Worm (Caenorhabditis elegans): ENCODE results near the gene mam-3.
A peak's percentile ranks its signal among the peaks of the same experiment; 100 is the strongest.
"Not testable (repeated sequence)": the region's sequence is repeated elsewhere in the genome, so short reads cannot be mapped to it uniquely, and the experiment has no call there.

Gene mam-3

ce11 chrIV:13464620-13465019 is 19.4 kb upstream of the mam-3 start:
- TF ChIP-seq flt-1 (GFP tag; IDR thresholded peaks at IDR 0.05) = 0 out of 2 replicates have a peak, but pooled peaks have one; percentile 5

DNA sequence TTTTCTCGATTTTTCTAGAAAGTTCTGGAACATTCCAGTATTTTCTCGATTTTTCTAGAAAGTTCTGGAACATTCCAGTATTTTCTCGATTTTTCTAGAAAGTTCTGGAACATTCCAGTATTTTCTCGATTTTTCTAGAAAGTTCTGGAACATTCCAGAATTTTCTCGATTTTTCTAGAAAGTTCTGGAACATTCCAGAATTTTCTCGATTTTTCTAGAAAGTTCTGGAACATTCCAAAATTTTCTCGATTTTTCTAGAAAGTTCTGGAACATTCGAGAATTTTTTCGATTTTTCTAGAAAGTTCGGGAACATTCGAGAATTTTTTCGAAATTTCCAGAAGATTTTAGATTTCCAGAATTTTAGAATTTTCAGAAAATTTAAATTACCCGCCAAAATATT is 18.7 kb upstream of the mam-3 start:
- TF ChIP-seq ref-1 (GFP tag; conservative IDR thresholded peaks at IDR 0.05) = peak; percentile 50; the same call in 1 of the 2 replicates
- peak; percentile 89 for TF ChIP-seq flt-1 (GFP tag; IDR thresholded peaks at IDR 0.05)

- TF ChIP-seq med-1 (GFP tag; optimal IDR thresholded peaks at IDR 0.05; ENCODE audit: insufficient read depth) = no peak
- TF ChIP-seq ref-1 (GFP tag; conservative IDR thresholded peaks at IDR 0.05) = no peak
- TF ChIP-seq tab-1 (GFP tag; IDR thresholded peaks at IDR 0.05) = no peak
- TF ChIP-seq T22C8.4 (GFP tag; IDR thresholded peaks at IDR 0.05) = no peak
- TF ChIP-seq ztf-23 (GFP tag; IDR thresholded peaks at IDR 0.05) = no peak
- TF ChIP-seq cog-1 (tag; optimal IDR thresholded peaks at IDR 0.05) = no peak
- TF ChIP-seq ztf-29 (GFP tag; IDR thresholded peaks at IDR 0.05) = no peak
- no peak for TF ChIP-seq klf-2 (GFP tag; conservative IDR thresholded peaks at IDR 0.05)
- no peak for TF ChIP-seq flt-1 (GFP tag; IDR thresholded peaks at IDR 0.05)
Measured at ce11 chrIV:13460876-13461275, 15.7 kb upstream of the mam-3 start, which contains the start of gene Y38H8A.12. Gene Y38H8A.12, minus strand, starts transcription at chrIV:13460976.

DNA sequence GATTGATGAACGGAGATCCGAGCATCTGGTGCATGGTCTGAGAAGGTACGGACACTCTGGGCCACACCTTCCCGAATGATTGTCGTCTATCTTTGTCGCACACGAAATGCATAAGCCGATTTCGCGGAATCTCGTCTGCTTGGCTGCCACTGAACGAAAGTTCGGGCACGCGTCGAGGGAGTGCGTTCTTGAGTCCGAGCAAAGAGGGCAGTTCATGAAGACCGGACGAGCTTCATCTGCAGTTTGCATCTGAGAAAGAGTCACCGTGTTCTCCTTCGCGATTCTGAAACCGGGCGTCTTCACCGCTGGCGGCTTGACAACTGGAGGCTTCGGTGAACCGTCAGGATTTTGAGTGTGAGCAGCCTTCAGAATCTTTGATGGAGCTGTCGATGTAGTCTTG is 13.1 kb upstream of the mam-3 start:
- TF ChIP-seq T22C8.4 (GFP tag; IDR thresholded peaks at IDR 0.05) (no peak), klf-2 (GFP tag; conservative IDR thresholded peaks at IDR 0.05) (no peak), flt-1 (GFP tag; IDR thresholded peaks at IDR 0.05) (no peak), tab-1 (GFP tag; IDR thresholded peaks at IDR 0.05) (no peak), ref-1 (GFP tag; conservative IDR thresholded peaks at IDR 0.05) (no peak), med-1 (GFP tag; optimal IDR thresholded peaks at IDR 0.05; ENCODE audit: insufficient read depth) (no peak), ztf-23 (GFP tag; IDR thresholded peaks at IDR 0.05) (no peak), ztf-29 (GFP tag; IDR thresholded peaks at IDR 0.05) (no peak), cog-1 (tag; optimal IDR thresholded peaks at IDR 0.05) (no peak)

DNA sequence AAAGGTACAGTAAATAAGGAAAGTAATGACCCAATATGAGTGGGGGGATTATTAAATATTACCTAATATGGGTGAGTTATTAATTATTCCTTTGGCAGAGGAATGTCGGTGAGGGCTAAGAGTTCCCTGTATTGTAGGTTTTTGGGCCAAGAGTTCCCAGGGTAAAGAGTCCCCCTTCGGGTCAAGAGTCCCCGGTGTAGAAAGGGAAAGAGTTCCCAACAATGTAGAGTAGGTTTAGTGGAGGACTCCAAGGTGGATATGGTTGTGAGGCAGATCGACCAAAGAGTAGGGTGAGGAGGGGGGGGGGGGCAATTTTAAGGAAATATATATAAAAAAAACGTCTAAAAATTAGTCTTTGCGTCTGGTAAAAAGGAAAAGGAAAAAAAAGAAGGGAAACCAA is 11.7 kb upstream of the mam-3 start:
- no peak for TF ChIP-seq ztf-29 (GFP tag; IDR thresholded peaks at IDR 0.05)
- no peak for TF ChIP-seq ref-1 (GFP tag; conservative IDR thresholded peaks at IDR 0.05)
- no peak for TF ChIP-seq flt-1 (GFP tag; IDR thresholded peaks at IDR 0.05)
- no peak for TF ChIP-seq cog-1 (tag; optimal IDR thresholded peaks at IDR 0.05)
- no peak for TF ChIP-seq med-1 (GFP tag; optimal IDR thresholded peaks at IDR 0.05; ENCODE audit: insufficient read depth)
- TF ChIP-seq tab-1 (GFP tag; IDR thresholded peaks at IDR 0.05) = no peak
- TF ChIP-seq T22C8.4 (GFP tag; IDR thresholded peaks at IDR 0.05) = no peak
- no peak for TF ChIP-seq ztf-23 (GFP tag; IDR thresholded peaks at IDR 0.05)
- TF ChIP-seq klf-2 (GFP tag; conservative IDR thresholded peaks at IDR 0.05) = no peak

DNA sequence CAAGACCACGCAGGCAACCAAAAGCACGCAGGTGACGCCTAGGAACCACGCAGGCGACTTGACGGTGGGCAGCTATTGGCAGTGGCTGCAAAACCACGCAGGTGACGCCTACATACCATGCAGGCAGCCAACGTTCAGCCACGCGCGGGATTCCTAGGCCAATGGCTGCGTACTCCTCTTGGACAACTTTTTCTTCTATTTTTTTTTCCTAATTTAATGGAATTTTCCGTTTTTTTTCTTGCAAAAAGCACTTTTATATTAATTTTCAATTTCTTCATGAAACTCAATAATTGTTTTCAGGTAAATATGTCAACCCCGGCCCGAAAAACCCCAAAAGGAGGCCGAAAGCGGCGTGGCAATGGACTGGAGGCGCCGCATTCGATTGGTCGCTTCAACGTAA is 10.0 kb upstream of the mam-3 start, which contains the start of gene Y38H8A.7:
TSS of gene Y38H8A.7 (plus strand) at position 301 of the 400 bp plus-strand sequence.
- not testable (repeated sequence) for TF ChIP-seq cog-1 (tag; optimal IDR thresholded peaks at IDR 0.05); ztf-23 (GFP tag; IDR thresholded peaks at IDR 0.05); ztf-29 (GFP tag; IDR thresholded peaks at IDR 0.05)

- TF ChIP-seq cog-1 (tag; optimal IDR thresholded peaks at IDR 0.05) (no peak), ztf-23 (GFP tag; IDR thresholded peaks at IDR 0.05) (no peak), T22C8.4 (GFP tag; IDR thresholded peaks at IDR 0.05) (no peak), tab-1 (GFP tag; IDR thresholded peaks at IDR 0.05) (no peak), med-1 (GFP tag; optimal IDR thresholded peaks at IDR 0.05; ENCODE audit: insufficient read depth) (no peak), ref-1 (GFP tag; conservative IDR thresholded peaks at IDR 0.05) (no peak), klf-2 (GFP tag; conservative IDR thresholded peaks at IDR 0.05) (no peak), flt-1 (GFP tag; IDR thresholded peaks at IDR 0.05) (no peak), ztf-29 (GFP tag; IDR thresholded peaks at IDR 0.05) (no peak)
Measured at ce11 chrIV:13454698-13455097, 9.5 kb upstream of the mam-3 start, which contains the start of gene uso-1. Gene uso-1, minus strand, starts transcription at chrIV:13454798.

- TF ChIP-seq flt-1 (GFP tag; IDR thresholded peaks at IDR 0.05) (no peak), tab-1 (GFP tag; IDR thresholded peaks at IDR 0.05) (no peak), T22C8.4 (GFP tag; IDR thresholded peaks at IDR 0.05) (no peak), med-1 (GFP tag; optimal IDR thresholded peaks at IDR 0.05; ENCODE audit: insufficient read depth) (no peak), ztf-23 (GFP tag; IDR thresholded peaks at IDR 0.05) (no peak), ref-1 (GFP tag; conservative IDR thresholded peaks at IDR 0.05) (no peak), ztf-29 (GFP tag; IDR thresholded peaks at IDR 0.05) (no peak), klf-2 (GFP tag; conservative IDR thresholded peaks at IDR 0.05) (no peak), cog-1 (tag; optimal IDR thresholded peaks at IDR 0.05) (no peak)
Measured at ce11 chrIV:13453509-13453908, 8.3 kb upstream of the mam-3 start.

DNA sequence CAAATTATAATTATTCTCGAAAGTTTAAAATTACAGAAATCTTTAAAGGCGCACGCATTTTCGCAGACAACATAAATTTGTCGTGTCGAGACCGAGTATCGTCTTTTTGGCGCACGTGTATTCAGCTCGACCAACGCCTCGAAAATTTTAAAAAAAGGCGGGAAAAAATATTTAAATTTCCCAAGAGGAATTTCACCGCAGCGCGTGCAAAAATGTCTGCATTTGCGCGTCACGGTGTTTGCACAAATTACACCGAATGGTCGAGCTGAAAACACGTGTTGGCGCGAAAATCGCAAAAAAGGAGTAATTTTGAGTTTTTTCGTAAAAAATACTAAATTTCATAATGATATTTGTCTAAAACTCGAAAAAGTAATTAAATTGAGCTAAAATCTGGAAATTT is 5.6 kb upstream of the mam-3 start:
- TF ChIP-seq flt-1 (GFP tag; IDR thresholded peaks at IDR 0.05) (no peak), ref-1 (GFP tag; conservative IDR thresholded peaks at IDR 0.05) (no peak), T22C8.4 (GFP tag; IDR thresholded peaks at IDR 0.05) (no peak), med-1 (GFP tag; optimal IDR thresholded peaks at IDR 0.05; ENCODE audit: insufficient read depth) (no peak), cog-1 (tag; optimal IDR thresholded peaks at IDR 0.05) (no peak), klf-2 (GFP tag; conservative IDR thresholded peaks at IDR 0.05) (no peak), tab-1 (GFP tag; IDR thresholded peaks at IDR 0.05) (no peak), ztf-23 (GFP tag; IDR thresholded peaks at IDR 0.05) (no peak), ztf-29 (GFP tag; IDR thresholded peaks at IDR 0.05) (no peak)

- not testable (repeated sequence) for TF ChIP-seq T22C8.4, ztf-23, ztf-29 (GFP tag; IDR thresholded peaks at IDR 0.05)
Measured at ce11 chrIV:13433904-13434303, 11.3 kb downstream of the mam-3 start, which contains the start of gene K09B11.5. Gene K09B11.5, minus strand, starts transcription at chrIV:13434004.

DNA sequence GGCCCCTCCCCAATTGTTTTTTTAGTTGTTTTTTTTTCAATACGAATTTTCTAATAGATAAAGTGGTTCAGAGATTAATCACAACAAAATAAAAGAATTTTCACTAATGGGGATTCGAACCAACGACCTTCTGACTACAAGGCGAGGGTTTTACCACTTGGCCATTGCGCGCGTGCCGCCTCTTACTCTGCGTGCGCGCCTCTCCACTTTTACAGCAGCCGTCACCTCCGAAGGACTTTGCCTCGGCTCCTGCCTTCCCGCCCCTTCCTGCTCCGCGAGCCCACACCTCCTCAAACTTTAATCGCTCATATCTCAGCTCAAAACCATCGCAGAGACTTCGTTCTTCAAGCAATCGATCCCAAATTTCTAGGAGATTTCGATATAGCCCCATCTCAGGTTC is 15.0 kb downstream of the mam-3 start:
- TF ChIP-seq tab-1 (GFP tag; IDR thresholded peaks at IDR 0.05) = 0 out of 2 replicates have a peak, but pooled peaks have one; percentile 52
